Worm (Caenorhabditis elegans) whole organism, L3 larva: ENCODE data around the gene lron-15.
A peak's percentile ranks its signal among the peaks of the same experiment; 100 is the strongest.

ENCODE experiments used
- R02D3.7 ChIP-seq: fragments of 150-350 bp; optimal IDR thresholded peaks from 2 replicates; lab custom pipeline; 2014; ENCODE audit warnings: missing biosample characterization, missing genetic modification characterization
- ZK546.5 ChIP-seq: sonication (generic microtip); optimal IDR thresholded peaks from 2 replicates; lab custom pipeline; 2017; ENCODE audit warnings: missing biosample characterization, missing genetic modification characterization
- ama-1 ChIP-seq: fragments of 150-350 bp; optimal IDR thresholded peaks from 2 replicates; lab custom pipeline; 2018
- ceh-16 ChIP-seq: sonication (generic microtip); optimal IDR thresholded peaks from 2 replicates; lab custom pipeline; 2017; ENCODE audit warnings: missing biosample characterization, missing genetic modification characterization
- ceh-28 ChIP-seq: fragments of 150-350 bp; optimal IDR thresholded peaks from 2 replicates; lab custom pipeline; 2014; ENCODE audit warnings: missing biosample characterization, missing genetic modification reagents, missing genetic modification characterization
- ceh-9 ChIP-seq: sonication (generic microtip); optimal IDR thresholded peaks from 2 replicates; lab custom pipeline; 2018; ENCODE audit warnings: missing biosample characterization, missing genetic modification characterization
- daf-12 ChIP-seq: fragments of 150-350 bp; optimal IDR thresholded peaks from 2 replicates; lab custom pipeline; 2014; ENCODE audit warnings: missing biosample characterization, missing genetic modification reagents, missing genetic modification characterization
- egl-27 ChIP-seq: sonication (generic microtip); optimal IDR thresholded peaks from 4 replicates; lab custom pipeline; 2017; ENCODE audit warnings: missing biosample characterization, missing genetic modification reagents, missing genetic modification characterization
- elt-1 ChIP-seq: fragments of 150-350 bp; optimal IDR thresholded peaks from 2 replicates; lab custom pipeline; 2014; ENCODE audit warnings: missing biosample characterization, missing genetic modification characterization
- elt-2 ChIP-seq: sonication (generic microtip); optimal IDR thresholded peaks from 2 replicates; lab custom pipeline; 2016; ENCODE audit warnings: missing genetic modification reagents, mild to moderate bottlenecking, missing genetic modification characterization, missing compliant biosample characterization
- elt-3 ChIP-seq, 3 experiments: fragments of 150-350 bp in 1 of 3; sonication (generic microtip) in 2 of 3; optimal IDR thresholded peaks; 2 replicates in 2 of 3; 4 replicates in 1 of 3; lab custom pipeline; 2014 to 2017; ENCODE audit warnings: missing biosample characterization in 3 of 3, missing genetic modification characterization in 3 of 3
- eor-1 ChIP-seq, 2 experiments: fragments of 150-350 bp; optimal IDR thresholded peaks; 2 replicates each; lab custom pipeline; 2014 to 2018; ENCODE audit warnings: missing biosample characterization in 2 of 2, missing genetic modification characterization in 2 of 2
- fkh-10 ChIP-seq: sonication (generic microtip); optimal IDR thresholded peaks from 2 replicates; lab custom pipeline; 2017; ENCODE audit warnings: missing biosample characterization, missing genetic modification reagents, missing genetic modification characterization
- fkh-2 ChIP-seq: fragments of 150-350 bp; optimal IDR thresholded peaks from 2 replicates; lab custom pipeline; 2014; ENCODE audit warnings: missing biosample characterization, missing genetic modification reagents, missing genetic modification characterization
- fos-1 ChIP-seq: fragments of 150-350 bp; optimal IDR thresholded peaks from 2 replicates; lab custom pipeline; 2014; ENCODE audit warnings: missing biosample characterization, missing genetic modification characterization
- hmg-11 ChIP-seq: sonication (generic microtip); optimal IDR thresholded peaks from 2 replicates; lab custom pipeline; 2016; ENCODE audit warnings: missing genetic modification characterization, missing compliant biosample characterization
- lin-39 ChIP-seq: fragments of 150-350 bp; optimal IDR thresholded peaks from 2 replicates; lab custom pipeline; 2018; ENCODE audit warnings: missing biosample characterization, missing genetic modification reagents, missing genetic modification characterization
- lsy-12 ChIP-seq: sonication (generic microtip); optimal IDR thresholded peaks from 2 replicates; lab custom pipeline; 2016; ENCODE audit warnings: mild to moderate bottlenecking, missing genetic modification characterization, missing compliant biosample characterization
- mdl-1 ChIP-seq: fragments of 150-350 bp; optimal IDR thresholded peaks from 2 replicates; lab custom pipeline; 2014; ENCODE audit warnings: missing biosample characterization, missing genetic modification characterization
- mml-1 ChIP-seq: fragments of 150-350 bp; sonication (generic microtip); optimal IDR thresholded peaks from 3 replicates; lab custom pipeline; 2014; ENCODE audit warnings: missing biosample characterization, missing genetic modification characterization
- nfya-1 ChIP-seq: sonication (generic microtip); optimal IDR thresholded peaks from 2 replicates; lab custom pipeline; 2017; ENCODE audit warnings: missing genetic modification characterization, mild to moderate bottlenecking, missing compliant biosample characterization, antibody characterized with exemption, moderate library complexity; ENCODE audit not compliant: insufficient read depth
- nhr-11 ChIP-seq: fragments of 150-350 bp; optimal IDR thresholded peaks from 2 replicates; lab custom pipeline; 2014; ENCODE audit warnings: missing biosample characterization, missing genetic modification characterization
- nhr-12 ChIP-seq: fragments of 150-350 bp; optimal IDR thresholded peaks from 2 replicates; lab custom pipeline; 2014; ENCODE audit warnings: missing biosample characterization, missing genetic modification characterization
- nhr-23 ChIP-seq: fragments of 150-350 bp; optimal IDR thresholded peaks from 2 replicates; lab custom pipeline; 2014; ENCODE audit warnings: missing biosample characterization, missing genetic modification reagents, missing genetic modification characterization
- nhr-237 ChIP-seq: fragments of 150-350 bp; optimal IDR thresholded peaks from 2 replicates; lab custom pipeline; 2014; ENCODE audit warnings: missing biosample characterization, missing genetic modification characterization
- nhr-25 ChIP-seq: sonication (generic microtip); optimal IDR thresholded peaks from 2 replicates; lab custom pipeline; 2017; ENCODE audit warnings: missing biosample characterization, missing genetic modification characterization
- nhr-43 ChIP-seq: sonication (generic microtip); optimal IDR thresholded peaks from 2 replicates; lab custom pipeline; 2016; ENCODE audit warnings: mild to moderate bottlenecking, missing genetic modification characterization, missing compliant biosample characterization; ENCODE audit not compliant: poor library complexity, severe bottlenecking
- nhr-76 ChIP-seq: fragments of 150-350 bp; sonication (generic microtip); optimal IDR thresholded peaks from 5 replicates; lab custom pipeline; 2014; ENCODE audit warnings: missing biosample characterization, missing genetic modification characterization
- nhr-77 ChIP-seq: fragments of 150-350 bp; optimal IDR thresholded peaks from 2 replicates; lab custom pipeline; 2014; ENCODE audit warnings: missing biosample characterization, missing genetic modification characterization
- pha-4 ChIP-seq: fragments of 150-350 bp; optimal IDR thresholded peaks from 2 replicates; lab custom pipeline; 2014; ENCODE audit warnings: missing biosample characterization, missing genetic modification reagents, missing genetic modification characterization
- pqm-1 ChIP-seq: fragments of 150-350 bp; optimal IDR thresholded peaks from 2 replicates; lab custom pipeline; 2017; ENCODE audit warnings: missing biosample characterization, missing genetic modification characterization, inconsistent platforms
- sea-2 ChIP-seq: fragments of 150-350 bp; sonication (generic microtip); optimal IDR thresholded peaks from 4 replicates; lab custom pipeline; 2014; ENCODE audit warnings: missing biosample characterization, missing genetic modification reagents, missing genetic modification characterization
- snpc-4 ChIP-seq: fragments of 150-350 bp; optimal IDR thresholded peaks from 2 replicates; lab custom pipeline; 2014; ENCODE audit warnings: missing biosample characterization, missing genetic modification characterization
- zag-1 ChIP-seq: fragments of 150-350 bp; optimal IDR thresholded peaks from 2 replicates; lab custom pipeline; 2014; ENCODE audit warnings: missing biosample characterization, missing genetic modification characterization
- ztf-4 ChIP-seq: fragments of 150-350 bp; optimal IDR thresholded peaks from 2 replicates; lab custom pipeline; 2014; ENCODE audit warnings: missing biosample characterization, missing genetic modification characterization

The lron-15 gene

ce11 chrII:6499067-6499466 is 45.6 kb downstream of the lron-15 start, which contains the start of gene twk-49:
TSS of gene twk-49 (minus strand) at chrII:6499167.
- TF ChIP-seq nhr-25 (tag; lab: Kevin White, UChicago) (no peak), eor-1 (tag; optimal IDR thresholded peaks at IDR 0.05; lab: Kevin White, UChicago) (no peak), mdl-1 (tag; lab: Kevin White, UChicago) (no peak), nhr-11 (tag; lab: Kevin White, UChicago) (no peak), lin-39 (no peak), hmg-11 (tag; lab: Kevin White, UChicago) (no peak), daf-12 (tag; lab: Kevin White, UChicago) (no peak)

- TF ChIP-seq lin-39 (no peak), nfya-1 (tag; lab: Kevin White, UChicago) (peak; percentile 20), R02D3.7 (tag; lab: Kevin White, UChicago) (no peak), lsy-12 (no peak)
Measured at ce11 chrII:6498609-6499008, 46.1 kb downstream of the lron-15 start.

ce11 chrII:6497137-6497536 is 47.6 kb downstream of the lron-15 start:
- TF ChIP-seq ceh-16 = no peak
- peak; percentile 18 for TF ChIP-seq nfya-1 (tag; lab: Kevin White, UChicago)
- TF ChIP-seq, all 47 proteins: peak for 1

ce11 chrII:6496496-6496895 is 48.2 kb downstream of the lron-15 start:
- TF ChIP-seq daf-12 (tag; lab: Kevin White, UChicago) = no peak
- TF ChIP-seq ceh-9 (tag; lab: Kevin White, UChicago) = no peak
- TF ChIP-seq R02D3.7 (tag; lab: Kevin White, UChicago) = no peak
- TF ChIP-seq nhr-76 (tag; lab: Kevin White, UChicago) = no peak
- TF ChIP-seq nhr-12 (tag; lab: Kevin White, UChicago) = no peak
- no peak for TF ChIP-seq pha-4 (tag; lab: Kevin White, UChicago)
- no peak for TF ChIP-seq elt-2 (tag; lab: Kevin White, UChicago)
- no peak for TF ChIP-seq fkh-10
- TF ChIP-seq ZK546.5 (tag; lab: Kevin White, UChicago) = no peak
- no peak for TF ChIP-seq eor-1 (tag; optimal IDR thresholded peaks at IDR 0.05; lab: Kevin White, UChicago)
- no peak for TF ChIP-seq egl-27
- TF ChIP-seq nhr-237 (tag; lab: Kevin White, UChicago) = no peak
- TF ChIP-seq fos-1 (tag; lab: Kevin White, UChicago) = no peak
- TF ChIP-seq, all 47 proteins: peak for 0

ce11 chrII:6493709-6494326 is 50.9 kb downstream of the lron-15 start:
- no peak for TF ChIP-seq daf-12 (tag; lab: Kevin White, UChicago)
- no peak for TF ChIP-seq ceh-16
- TF ChIP-seq ama-1 = peak; percentile 35

ce11 chrII:6493139-6493538 is 51.6 kb downstream of the lron-15 start:
- TF ChIP-seq nhr-77 = no peak
- TF ChIP-seq nhr-11 (tag; lab: Kevin White, UChicago) = no peak
- no peak for TF ChIP-seq lsy-12
- TF ChIP-seq nhr-23 (tag; lab: Kevin White, UChicago) = no peak
- TF ChIP-seq nhr-76 (tag; lab: Kevin White, UChicago) = no peak
- TF ChIP-seq ceh-16 = no peak
- TF ChIP-seq nhr-43 = no peak
- TF ChIP-seq fkh-2 = no peak
- no peak for TF ChIP-seq nhr-12 (tag; lab: Kevin White, UChicago)

- TF ChIP-seq fkh-10 = peak; percentile 54
- no peak for TF ChIP-seq fos-1 (tag; lab: Kevin White, UChicago)
- TF ChIP-seq egl-27 = no peak
- no peak for TF ChIP-seq ceh-9 (tag; lab: Kevin White, UChicago)
- TF ChIP-seq nfya-1 (tag; lab: Kevin White, UChicago) = peak; percentile 86
- TF ChIP-seq R02D3.7 (tag; lab: Kevin White, UChicago) = no peak
- TF ChIP-seq elt-2 (tag; lab: Kevin White, UChicago) = no peak
- TF ChIP-seq nhr-12 (tag; lab: Kevin White, UChicago) = no peak
- TF ChIP-seq hmg-11 (tag; lab: Kevin White, UChicago) = peak; percentile 76
- TF ChIP-seq snpc-4 = peak; percentile 97
- no peak for TF ChIP-seq elt-3 (tag; optimal IDR thresholded peaks at IDR 0.05; lab: Kevin White, UChicago)
- TF ChIP-seq pha-4 (tag; lab: Kevin White, UChicago) = peak; percentile 19
- no peak for TF ChIP-seq zag-1 (tag; lab: Kevin White, UChicago)
- no peak for TF ChIP-seq ceh-28 (tag; lab: Kevin White, UChicago)
- TF ChIP-seq pqm-1 = no peak
- TF ChIP-seq nhr-76 (tag; lab: Kevin White, UChicago) = no peak
- no peak for TF ChIP-seq elt-1 (tag; lab: Kevin White, UChicago)
- TF ChIP-seq sea-2 (GFP tag; lab: Kevin White, UChicago) = peak; percentile 15
- peak; percentile 17 for TF ChIP-seq ztf-4
- TF ChIP-seq mdl-1 (tag; lab: Kevin White, UChicago) = no peak
- TF ChIP-seq nhr-43 = no peak
- TF ChIP-seq nhr-77 = no peak
- no peak for TF ChIP-seq nhr-237 (tag; lab: Kevin White, UChicago)
- peak; percentile 75 for TF ChIP-seq lin-39
- no peak for TF ChIP-seq fkh-2
- TF ChIP-seq ZK546.5 (tag; lab: Kevin White, UChicago) = no peak
- no peak for TF ChIP-seq mml-1 (tag; lab: Kevin White, UChicago)
Measured at ce11 chrII:6491817-6492452, 52.8 kb downstream of the lron-15 start, which contains the start of the genes T28D9.11 and T28D9.1. TSS of gene T28D9.11 (minus strand) at chrII:6491993. TSS of gene T28D9.1 (plus strand) at chrII:6492402.
